Fruit fly (Drosophila melanogaster) whole organism, embryonic: Measurements from ENCODE around the gene Sgsh.

Experiments
- ATbp ChIP-seq: fragments of 200-800 bp; sonication (Bioruptor generic); optimal IDR thresholded peaks from 2 replicates; lab custom pipeline; 2017; ENCODE audit warnings: missing biosample characterization, mild to moderate bottlenecking, missing genetic modification characterization, missing genetic modification reagents
- CG10366 ChIP-seq: fragments of 200-800 bp; sonication (Bioruptor generic); IDR thresholded peaks from 2 replicates; pipeline ENCODE4 v1.3.6; 2022; ENCODE audit warnings: missing biosample characterization, missing genetic modification characterization
- CG11085 ChIP-seq: fragments of 200-800 bp; sonication (Bioruptor generic); IDR thresholded peaks from 2 replicates; pipeline ENCODE4 v1.3.6; 2022; ENCODE audit warnings: missing biosample characterization, missing genetic modification characterization
- CG11504 ChIP-seq: fragments of 200-800 bp; sonication (Bioruptor generic); optimal IDR thresholded peaks from 3 replicates; lab custom pipeline; 2019; ENCODE audit warnings: missing biosample characterization, mild to moderate bottlenecking, missing genetic modification characterization, moderate library complexity
- CG17912 ChIP-seq: fragments of 200-800 bp; sonication (Bioruptor generic); optimal IDR thresholded peaks from 2 replicates; lab custom pipeline; 2018; ENCODE audit warnings: missing biosample characterization, mild to moderate bottlenecking, missing genetic modification characterization
- CG18619 ChIP-seq: fragments of 200-800 bp; sonication (Bioruptor generic); optimal IDR thresholded peaks from 3 replicates; lab custom pipeline; 2017; ENCODE audit warnings: missing biosample characterization, mild to moderate bottlenecking, missing genetic modification characterization
- CG2116 ChIP-seq: fragments of 200-800 bp; sonication (Bioruptor generic); optimal IDR thresholded peaks from 3 replicates; lab custom pipeline; 2018; ENCODE audit warnings: missing biosample characterization, mild to moderate bottlenecking, missing genetic modification characterization
- CG2678 ChIP-seq: fragments of 200-800 bp; sonication (Bioruptor generic); optimal IDR thresholded peaks from 3 replicates; lab custom pipeline; 2019; ENCODE audit warnings: missing biosample characterization, mild to moderate bottlenecking, missing genetic modification characterization, moderate library complexity
- CG2889 ChIP-seq: fragments of 200-800 bp; sonication (Bioruptor generic); IDR thresholded peaks from 3 replicates; pipeline ENCODE4 v1.3.6; 2022; ENCODE audit warnings: missing biosample characterization, missing genetic modification characterization
- CG6272 ChIP-seq: fragments of 200-800 bp; sonication (Bioruptor generic); IDR thresholded peaks from 2 replicates; pipeline ENCODE4 v1.3.6; 2022; ENCODE audit warnings: missing biosample characterization, missing genetic modification characterization
- CG7372 ChIP-seq: fragments of 200-800 bp; sonication (Bioruptor generic); IDR thresholded peaks from 2 replicates; pipeline ENCODE4 v1.3.6; 2022; ENCODE audit warnings: missing biosample characterization, missing genetic modification characterization
- CG8388 ChIP-seq: fragments of 200-800 bp; sonication (Bioruptor generic); optimal IDR thresholded peaks from 2 replicates; lab custom pipeline; 2019; ENCODE audit warnings: missing biosample characterization, mild to moderate bottlenecking, missing genetic modification characterization, moderate library complexity
- CG8765 ChIP-seq: fragments of 200-800 bp; sonication (Bioruptor generic); IDR thresholded peaks from 2 replicates; pipeline ENCODE4 v1.3.6; 2022; ENCODE audit warnings: missing biosample characterization, missing genetic modification characterization
- CG9215 ChIP-seq: fragments of 200-800 bp; sonication (Bioruptor generic); IDR thresholded peaks from 2 replicates; pipeline ENCODE4 v1.3.6; 2022; ENCODE audit warnings: missing biosample characterization, missing genetic modification characterization
- CG9727 ChIP-seq: fragments of 200-800 bp; sonication (Bioruptor generic); optimal IDR thresholded peaks from 3 replicates; lab custom pipeline; 2017; ENCODE audit warnings: missing biosample characterization, mild to moderate bottlenecking, missing genetic modification characterization
- CG9932 ChIP-seq: fragments of 200-800 bp; sonication (Bioruptor generic); IDR thresholded peaks from 2 replicates; pipeline ENCODE4 v1.3.6; 2022; ENCODE audit warnings: missing biosample characterization, missing genetic modification characterization
- Dip3 ChIP-seq: fragments of 200-800 bp; sonication (Bioruptor generic); optimal IDR thresholded peaks from 3 replicates; lab custom pipeline; 2016; ENCODE audit warnings: missing biosample characterization, missing genetic modification characterization
- Dref ChIP-seq: fragments of 200-800 bp; sonication (Bioruptor generic); IDR thresholded peaks from 2 replicates; pipeline ENCODE4 v1.3.6; 2022; ENCODE audit warnings: missing biosample characterization, missing genetic modification characterization
- H15 ChIP-seq: fragments of 200-800 bp; sonication (Bioruptor generic); IDR thresholded peaks from 3 replicates; pipeline ENCODE4 v1.3.6; 2022; ENCODE audit warnings: missing biosample characterization, missing genetic modification characterization
- HHEX ChIP-seq: fragments of 200-800 bp; sonication (Bioruptor generic); optimal IDR thresholded peaks from 3 replicates; lab custom pipeline; 2017; ENCODE audit warnings: missing biosample characterization, mild to moderate bottlenecking, missing genetic modification characterization, missing genetic modification reagents
- HLHmδ ChIP-seq: fragments of 200-800 bp; sonication (Bioruptor generic); optimal IDR thresholded peaks from 2 replicates; lab custom pipeline; 2018; ENCODE audit warnings: missing biosample characterization, mild to moderate bottlenecking, missing genetic modification characterization, moderate library complexity
- Max ChIP-seq: fragments of 200-800 bp; sonication (Bioruptor generic); optimal IDR thresholded peaks from 2 replicates; lab custom pipeline; 2016; ENCODE audit warnings: missing biosample characterization, mild to moderate bottlenecking, missing genetic modification characterization
- Mes4 ChIP-seq: fragments of 200-800 bp; sonication (Bioruptor generic); optimal IDR thresholded peaks from 2 replicates; lab custom pipeline; 2016; ENCODE audit warnings: missing biosample characterization, missing genetic modification characterization
- NC2β ChIP-seq: fragments of 200-800 bp; sonication (Bioruptor generic); optimal IDR thresholded peaks from 2 replicates; lab custom pipeline; 2016; ENCODE audit warnings: missing biosample characterization, missing genetic modification characterization
- Neu2 ChIP-seq: fragments of 200-800 bp; sonication (Bioruptor generic); optimal IDR thresholded peaks from 3 replicates; lab custom pipeline; 2016; ENCODE audit warnings: missing biosample characterization, missing genetic modification characterization, borderline replicate concordance
- Nf-YA ChIP-seq: fragments of 200-800 bp; sonication (Bioruptor generic); IDR thresholded peaks from 2 replicates; pipeline ENCODE4 v1.3.6; 2022; ENCODE audit warnings: missing biosample characterization, missing genetic modification characterization
- Poxn ChIP-seq: fragments of 200-800 bp; sonication (Bioruptor generic); IDR thresholded peaks from 2 replicates; pipeline ENCODE4 v1.3.6; 2022; ENCODE audit warnings: missing biosample characterization, missing genetic modification characterization
- Sry-β ChIP-seq: fragments of 200-800 bp; sonication (Bioruptor generic); optimal IDR thresholded peaks from 2 replicates; lab custom pipeline; 2018; ENCODE audit warnings: missing biosample characterization, mild to moderate bottlenecking, missing genetic modification characterization, moderate library complexity
- Taf1 ChIP-seq: fragments of 200-800 bp; sonication (Bioruptor generic); IDR thresholded peaks from 2 replicates; pipeline ENCODE4 v1.3.6; 2022; ENCODE audit warnings: missing biosample characterization, missing genetic modification characterization
- Xrp1 ChIP-seq: fragments of 200-800 bp; sonication (Bioruptor generic); IDR thresholded peaks from 2 replicates; pipeline ENCODE4 v1.3.6; 2022; ENCODE audit warnings: missing biosample characterization, missing genetic modification characterization
- cad ChIP-seq: fragments of >200 bp; optimal IDR thresholded peaks from 2 replicates; lab custom pipeline; 2017; ENCODE audit warnings: missing biosample characterization, missing genetic modification characterization
- crc ChIP-seq: fragments of 200-800 bp; sonication (Bioruptor generic); optimal IDR thresholded peaks from 2 replicates; lab custom pipeline; 2016; ENCODE audit warnings: missing biosample characterization, missing genetic modification characterization
- dmrt99B ChIP-seq: fragments of 200-800 bp; sonication (Bioruptor generic); optimal IDR thresholded peaks from 2 replicates; lab custom pipeline; 2018; ENCODE audit warnings: missing biosample characterization, mild to moderate bottlenecking, missing genetic modification characterization, moderate library complexity
- ems ChIP-seq: fragments of 200-800 bp; sonication (Bioruptor generic); optimal IDR thresholded peaks from 3 replicates; lab custom pipeline; 2016; ENCODE audit warnings: missing biosample characterization, missing genetic modification characterization
- fd64A ChIP-seq: fragments of 200-800 bp; sonication (Bioruptor generic); optimal IDR thresholded peaks from 3 replicates; lab custom pipeline; 2018; ENCODE audit warnings: missing biosample characterization, mild to moderate bottlenecking, missing genetic modification characterization
- fu2 ChIP-seq: fragments of 200-800 bp; sonication (Bioruptor generic); optimal IDR thresholded peaks from 2 replicates; lab custom pipeline; 2016; ENCODE audit warnings: missing biosample characterization, missing genetic modification characterization
- gem ChIP-seq: fragments of 200-800 bp; sonication (Bioruptor generic); optimal IDR thresholded peaks from 2 replicates; lab custom pipeline; 2019; ENCODE audit warnings: missing biosample characterization, mild to moderate bottlenecking, missing genetic modification characterization, moderate library complexity
- gro ChIP-seq: fragments of 200-800 bp; sonication (Bioruptor generic); optimal IDR thresholded peaks from 2 replicates; lab custom pipeline; 2016; ENCODE audit warnings: missing biosample characterization, missing genetic modification characterization
- gsb-n ChIP-seq: fragments of 200-800 bp; sonication (Bioruptor generic); optimal IDR thresholded peaks from 3 replicates; lab custom pipeline; 2018; ENCODE audit warnings: missing biosample characterization, mild to moderate bottlenecking, missing genetic modification characterization
- ind ChIP-seq: fragments of 200-800 bp; sonication (Bioruptor generic); optimal IDR thresholded peaks from 3 replicates; lab custom pipeline; 2016; ENCODE audit warnings: missing biosample characterization, missing genetic modification characterization
- nau ChIP-seq: fragments of 200-800 bp; sonication (Bioruptor generic); optimal IDR thresholded peaks from 3 replicates; lab custom pipeline; 2017; ENCODE audit warnings: missing biosample characterization, mild to moderate bottlenecking, missing genetic modification characterization, missing genetic modification reagents
- org-1 ChIP-seq: fragments of 200-800 bp; sonication (Bioruptor generic); optimal IDR thresholded peaks from 2 replicates; lab custom pipeline; 2017; ENCODE audit warnings: missing biosample characterization, missing genetic modification characterization
- pros ChIP-seq: fragments of 200-800 bp; sonication (Bioruptor generic); optimal IDR thresholded peaks from 3 replicates; lab custom pipeline; 2019; ENCODE audit warnings: missing biosample characterization, mild to moderate bottlenecking, missing genetic modification characterization, moderate library complexity
- psq ChIP-seq: fragments of 200-800 bp; sonication (Bioruptor generic); optimal IDR thresholded peaks from 2 replicates; lab custom pipeline; 2017; ENCODE audit warnings: missing biosample characterization, missing genetic modification characterization
- slou ChIP-seq: fragments of 200-800 bp; sonication (Bioruptor generic); optimal IDR thresholded peaks from 3 replicates; lab custom pipeline; 2016; ENCODE audit warnings: missing biosample characterization, missing genetic modification characterization
- sob ChIP-seq: fragments of 200-800 bp; sonication (Bioruptor generic); IDR thresholded peaks from 2 replicates; pipeline ENCODE4 v1.3.6; 2022; ENCODE audit warnings: missing biosample characterization, missing genetic modification characterization
- sug ChIP-seq: fragments of 200-800 bp; optimal IDR thresholded peaks from 2 replicates; lab custom pipeline; 2019; ENCODE audit warnings: missing biosample characterization, mild to moderate bottlenecking, missing genetic modification characterization, moderate library complexity
- tio ChIP-seq: fragments of 200-800 bp; sonication (Bioruptor generic); optimal IDR thresholded peaks from 2 replicates; lab custom pipeline; 2017; ENCODE audit warnings: missing biosample characterization, missing genetic modification characterization, inconsistent platforms
- ttk ChIP-seq: fragments of 200-800 bp; sonication (Bioruptor generic); IDR thresholded peaks from 2 replicates; pipeline ENCODE4 v2.1.2; 2022; ENCODE audit warnings: missing biosample characterization, missing genetic modification characterization
- twi ChIP-seq: fragments of 200-800 bp; optimal IDR thresholded peaks from 2 replicates; lab custom pipeline; 2019; ENCODE audit warnings: missing biosample characterization, mild to moderate bottlenecking, missing genetic modification characterization, moderate library complexity
- z ChIP-seq: fragments of 200-800 bp; sonication (Bioruptor generic); IDR thresholded peaks from 3 replicates; pipeline ENCODE4 v1.3.6; 2022; ENCODE audit warnings: missing biosample characterization, missing genetic modification characterization
- zfh2 ChIP-seq: fragments of 200-800 bp; sonication (Bioruptor generic); optimal IDR thresholded peaks from 2 replicates; lab custom pipeline; 2016; ENCODE audit warnings: missing biosample characterization, missing genetic modification characterization

Sgsh gene

DNA sequence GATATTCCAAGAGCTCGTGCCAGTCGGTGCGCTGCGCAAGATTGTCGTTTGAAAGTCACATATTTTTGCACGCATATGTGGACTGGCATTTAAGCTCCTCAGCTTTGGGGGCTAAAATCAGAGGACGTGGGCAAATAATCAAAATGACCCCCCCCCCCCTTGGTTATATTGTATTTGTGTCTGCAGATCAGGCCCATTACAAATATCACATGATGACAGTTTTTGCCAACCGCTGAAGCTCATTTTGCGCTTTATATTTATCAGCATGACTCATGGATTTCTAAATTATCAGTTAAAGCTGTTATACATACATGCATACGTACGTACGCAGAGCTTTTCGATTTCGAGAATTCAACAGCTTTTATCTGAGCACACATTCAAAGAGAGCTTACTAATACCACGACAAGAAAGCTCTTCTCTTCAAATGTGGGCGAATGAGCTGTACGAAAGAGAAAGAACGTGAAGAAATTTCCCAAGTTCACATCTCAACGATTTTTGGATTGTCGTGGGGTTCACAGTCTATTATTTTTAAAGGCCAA, 4.1 kb upstream of the Sgsh start (continued):
- peak; percentile 78 for TF ChIP-seq CG11504 (tag; lab: Kevin White, UChicago)
- TF ChIP-seq dmrt99B (tag; lab: Kevin White, UChicago), result no peak
- no peak for TF ChIP-seq Neu2 (GFP tag; lab: Kevin White, UChicago)
- no peak for TF ChIP-seq fu2 (GFP tag; lab: Kevin White, UChicago)
- TF ChIP-seq sug, result peak; percentile 93
- TF ChIP-seq Dref (GFP tag; lab: Robert Waterston, UW), result no peak
- no peak for TF ChIP-seq CG18619
- TF ChIP-seq CG8765 (GFP tag; lab: Robert Waterston, UW), result no peak
- TF ChIP-seq CG17912 (GFP tag; lab: Kevin White, UChicago), result no peak
- TF ChIP-seq Sry-β (GFP tag; lab: Kevin White, UChicago), result no peak
- peak; percentile 32 for TF ChIP-seq HHEX (GFP tag; lab: Kevin White, UChicago)
- no peak for TF ChIP-seq CG2889 (GFP tag; lab: Robert Waterston, UW)
- no peak for TF ChIP-seq ind (GFP tag; lab: Kevin White, UChicago)
- no peak for TF ChIP-seq CG2116 (GFP tag; lab: Kevin White, UChicago)
- TF ChIP-seq CG9727 (GFP tag; lab: Kevin White, UChicago), result no peak
- TF ChIP-seq CG11085, result no peak
- no peak for TF ChIP-seq gsb-n (tag; lab: Kevin White, UChicago)
- no peak for TF ChIP-seq Nf-YA (GFP tag; lab: Robert Waterston, UW)
- TF ChIP-seq psq (GFP tag; lab: Kevin White, UChicago), result no peak
- no peak for TF ChIP-seq slou (GFP tag; lab: Kevin White, UChicago)
- peak; percentile 9 for TF ChIP-seq nau (GFP tag; lab: Kevin White, UChicago)
- no peak for TF ChIP-seq NC2β
- no peak for TF ChIP-seq fd64A (GFP tag; lab: Kevin White, UChicago)
- TF ChIP-seq gro (GFP tag; lab: Kevin White, UChicago), result peak; percentile 58
- TF ChIP-seq twi (tag; lab: Kevin White, UChicago), result no peak
- no peak for TF ChIP-seq CG10366 (GFP tag; lab: Robert Waterston, UW)
- TF ChIP-seq cad (GFP tag; lab: Kevin White, UChicago), result no peak
- TF ChIP-seq ttk (GFP tag; lab: Robert Waterston, UW), result no peak
- TF ChIP-seq CG8388 (GFP tag; lab: Kevin White, UChicago), result no peak
- no peak for TF ChIP-seq gem (tag; lab: Kevin White, UChicago)
- peak; percentile 45 for TF ChIP-seq CG2678 (tag; lab: Kevin White, UChicago)
- TF ChIP-seq ems (GFP tag; lab: Kevin White, UChicago), result no peak
- no peak for TF ChIP-seq crc (GFP tag; lab: Kevin White, UChicago)
- no peak for TF ChIP-seq Taf1 (GFP tag; lab: Robert Waterston, UW)
- no peak for TF ChIP-seq zfh2 (GFP tag; lab: Kevin White, UChicago)
- TF ChIP-seq Dip3 (GFP tag; lab: Kevin White, UChicago), result no peak
- no peak for TF ChIP-seq Max (GFP tag; lab: Kevin White, UChicago)
- TF ChIP-seq CG9215 (GFP tag; lab: Robert Waterston, UW), result no peak
- no peak for TF ChIP-seq H15 (GFP tag; lab: Robert Waterston, UW)
- TF ChIP-seq z (GFP tag; lab: Robert Waterston, UW), result no peak
- no peak for TF ChIP-seq CG7372 (GFP tag; lab: Robert Waterston, UW)
- TF ChIP-seq tio (GFP tag; lab: Kevin White, UChicago), result no peak
- no peak for TF ChIP-seq CG6272
- no peak for TF ChIP-seq Poxn (GFP tag; lab: Robert Waterston, UW)
- TF ChIP-seq pros (GFP tag; lab: Kevin White, UChicago), result no peak
- TF ChIP-seq org-1 (GFP tag; lab: Kevin White, UChicago), result no peak
- TF ChIP-seq CG9932 (GFP tag; lab: Robert Waterston, UW), result peak; percentile 27; the same call in 1 of the 2 replicates
- no peak for TF ChIP-seq HLHmδ (GFP tag; lab: Kevin White, UChicago)
- no peak for TF ChIP-seq ATbp
- TF ChIP-seq sob (GFP tag; lab: Robert Waterston, UW), result no peak
- peak; percentile 32; the same call in 1 of the 2 replicates for TF ChIP-seq Xrp1 (GFP tag; lab: Robert Waterston, UW)
- TF ChIP-seq Mes4 (GFP tag; lab: Kevin White, UChicago), result no peak
